Fruit fly (Drosophila melanogaster) whole organism, wandering third instar larva: ENCODE data around the gene Mhc.

ENCODE experiments used
- Abd-B ChIP-seq: fragments of >200 bp; optimal IDR thresholded peaks from 2 replicates; lab custom pipeline; 2017; ENCODE audit warnings: missing biosample characterization, missing genetic modification characterization
- CG32264 ChIP-seq: fragments of 200-800 bp; sonication (Bioruptor generic); optimal IDR thresholded peaks from 2 replicates; lab custom pipeline; 2016; ENCODE audit warnings: missing biosample characterization, missing genetic modification characterization
- CG9705 ChIP-seq: fragments of 200-800 bp; sonication (Bioruptor generic); optimal IDR thresholded peaks from 2 replicates; lab custom pipeline; 2018; ENCODE audit warnings: missing biosample characterization, mild to moderate bottlenecking, missing genetic modification characterization
- CrebA ChIP-seq: fragments of 200-800 bp; sonication (Bioruptor generic); optimal IDR thresholded peaks from 2 replicates; lab custom pipeline; 2016; ENCODE audit warnings: missing biosample characterization, mild to moderate bottlenecking, missing genetic modification characterization, borderline replicate concordance
- Dfd ChIP-seq: fragments of >200 bp; optimal IDR thresholded peaks from 2 replicates; lab custom pipeline; 2017; ENCODE audit warnings: missing biosample characterization, missing genetic modification characterization
- Dif ChIP-seq: fragments of 200-275, 200-300 bp; sonication (Bioruptor generic); optimal IDR thresholded peaks from 2 replicates; lab custom pipeline; 2018; ENCODE audit warnings: missing biosample characterization, missing genetic modification characterization; ENCODE audit not compliant: partially characterized antibody
- HLH106 ChIP-seq: fragments of 200-800 bp; optimal IDR thresholded peaks from 3 replicates; lab custom pipeline; 2019; ENCODE audit warnings: missing biosample characterization, mild to moderate bottlenecking, missing genetic modification characterization, moderate library complexity
- Hr78 ChIP-seq: fragments of >200 bp; optimal IDR thresholded peaks from 2 replicates; lab custom pipeline; 2017; ENCODE audit warnings: missing biosample characterization, missing genetic modification characterization
- Hr83 ChIP-seq: fragments of 200-300 bp; sonication (Bioruptor generic); optimal IDR thresholded peaks from 2 replicates; lab custom pipeline; 2016; ENCODE audit warnings: missing biosample characterization, mild to moderate bottlenecking, missing genetic modification characterization, moderate library complexity; ENCODE audit not compliant: poor library complexity, severe bottlenecking
- Jra ChIP-seq: sonication (Bioruptor generic); optimal IDR thresholded peaks from 2 replicates; lab custom pipeline; 2016; ENCODE audit warnings: missing biosample characterization, missing genetic modification characterization
- Mio ChIP-seq: sonication (Bioruptor generic); optimal IDR thresholded peaks from 2 replicates; lab custom pipeline; 2016; ENCODE audit warnings: missing biosample characterization, missing genetic modification characterization
- Myc ChIP-seq: fragments of >200 bp; optimal IDR thresholded peaks from 2 replicates; lab custom pipeline; 2017
- Rel ChIP-seq, 2 experiments: fragments of 200-800 bp; sonication (Bioruptor generic) in 1 of 2; optimal IDR thresholded peaks; 2 replicates in 1 of 2; 3 replicates in 1 of 2; lab custom pipeline; 2016 to 2019; ENCODE audit warnings: mild to moderate bottlenecking in 2 of 2, missing biosample characterization in 2 of 2, missing genetic modification characterization in 2 of 2, moderate library complexity in 1 of 2
- Sp1 ChIP-seq: fragments of 200-800 bp; sonication (Bioruptor generic); optimal IDR thresholded peaks from 3 replicates; lab custom pipeline; 2019; ENCODE audit warnings: missing biosample characterization, mild to moderate bottlenecking, missing genetic modification characterization, moderate library complexity
- Vsx2 ChIP-seq: fragments of 200-300, 225-300 bp; sonication (Bioruptor generic); optimal IDR thresholded peaks from 2 replicates; lab custom pipeline; 2018; ENCODE audit warnings: missing biosample characterization, missing genetic modification characterization; ENCODE audit not compliant: partially characterized antibody
- br ChIP-seq: fragments of 200-800 bp; sonication (Bioruptor generic); optimal IDR thresholded peaks from 2 replicates; lab custom pipeline; 2016; ENCODE audit warnings: missing biosample characterization, missing genetic modification characterization
- brk ChIP-seq: fragments of 200-800 bp; sonication (Bioruptor generic); optimal IDR thresholded peaks from 2 replicates; lab custom pipeline; 2016; ENCODE audit warnings: missing biosample characterization, mild to moderate bottlenecking, missing genetic modification characterization
- dl ChIP-seq, 2 experiments: fragments of 175-275, 200-275 bp in 1 of 2; fragments of 200-275 bp in 1 of 2; sonication (Bioruptor generic); optimal IDR thresholded peaks; lab custom pipeline; 2018; ENCODE audit warnings: mild to moderate bottlenecking in 2 of 2, missing biosample characterization in 2 of 2, missing genetic modification characterization in 2 of 2, moderate library complexity in 2 of 2; ENCODE audit not compliant: partially characterized antibody in 2 of 2, insufficient read depth in 1 of 2
- dsf ChIP-seq: sonication (Bioruptor generic); optimal IDR thresholded peaks from 2 replicates; lab custom pipeline; 2016; ENCODE audit warnings: missing biosample characterization, missing genetic modification characterization, borderline replicate concordance
- ey ChIP-seq: fragments of 200-800 bp; sonication (Bioruptor generic); optimal IDR thresholded peaks from 2 replicates; lab custom pipeline; 2016; ENCODE audit warnings: missing biosample characterization, missing genetic modification characterization
- foxo ChIP-seq, 2 experiments: fragments of 200-800 bp; sonication (Bioruptor generic); optimal IDR thresholded peaks; 2 replicates in 1 of 2; 3 replicates in 1 of 2; lab custom pipeline; 2016 to 2017; ENCODE audit warnings: missing biosample characterization in 2 of 2, missing genetic modification characterization in 2 of 2
- h ChIP-seq: fragments of 200-800 bp; sonication (Bioruptor generic); optimal IDR thresholded peaks from 3 replicates; lab custom pipeline; 2016; ENCODE audit warnings: missing biosample characterization, mild to moderate bottlenecking, missing genetic modification characterization
- jim ChIP-seq: fragments of 175-275, 200-325 bp; sonication (Bioruptor generic); optimal IDR thresholded peaks from 2 replicates; lab custom pipeline; 2016; ENCODE audit warnings: missing biosample characterization, mild to moderate bottlenecking, missing genetic modification characterization
- lola ChIP-seq: fragments of >200 bp; optimal IDR thresholded peaks from 2 replicates; lab custom pipeline; 2017; ENCODE audit warnings: missing biosample characterization, missing genetic modification characterization
- rgr ChIP-seq: fragments of 200-800 bp; sonication (Bioruptor generic); optimal IDR thresholded peaks from 3 replicates; lab custom pipeline; 2016; ENCODE audit warnings: missing biosample characterization, mild to moderate bottlenecking, missing genetic modification characterization
- tai ChIP-seq: sonication (Bioruptor generic); optimal IDR thresholded peaks from 2 replicates; lab custom pipeline; 2016; ENCODE audit warnings: missing biosample characterization, missing genetic modification characterization
- usp ChIP-seq: fragments of >200 bp; optimal IDR thresholded peaks from 2 replicates; lab custom pipeline; 2017; ENCODE audit warnings: missing biosample characterization, missing genetic modification characterization
- woc ChIP-seq: sonication (Bioruptor generic); optimal IDR thresholded peaks from 2 replicates; lab custom pipeline; 2016; ENCODE audit warnings: missing biosample characterization, mild to moderate bottlenecking, missing genetic modification characterization

The Mhc gene

dm6 chr2L:16732338-16732892 is 34.0 kb upstream of the Mhc start, which contains the start of gene Nubp1:
TSS of gene Nubp1 (plus strand) at chr2L:16732550.
- TF ChIP-seq Sp1 (no peak), Dfd (GFP tag; lab: Kevin White, UChicago) (no peak), jim (GFP tag; lab: Kevin White, UChicago) (no peak), br (no peak), woc (no peak), Vsx2 (no peak), lola (GFP tag; lab: Kevin White, UChicago) (no peak), dl (GFP tag; optimal IDR thresholded peaks at IDR 0.05; lab: Kevin White, UChicago; ENCODE audit: insufficient read depth in 1 of 2, partially characterized antibody in 2 of 2) (no peak), Rel (GFP tag; optimal IDR thresholded peaks at IDR 0.05; lab: Kevin White, UChicago) (no peak), Rel (tag; optimal IDR thresholded peaks at IDR 0.05; lab: Kevin White, UChicago) (no peak), Hr83 (GFP tag; lab: Kevin White, UChicago) (no peak), rgr (GFP tag; lab: Kevin White, UChicago) (no peak), brk (GFP tag; lab: Kevin White, UChicago) (no peak), Jra (GFP tag; lab: Kevin White, UChicago) (no peak), Abd-B (GFP tag; lab: Kevin White, UChicago) (no peak), Hr78 (GFP tag; lab: Kevin White, UChicago) (no peak)

dm6 chr2L:16738206-16738900 is 28.0 kb upstream of the Mhc start, which contains the start of the genes glu and ChLD3:
TSS of gene glu (minus strand) at chr2L:16738388.
TSS of gene ChLD3 (plus strand) at chr2L:16738850.
- TF ChIP-seq Myc (lab: Kevin White, UChicago) (no peak), dl (GFP tag; optimal IDR thresholded peaks at IDR 0.05; lab: Kevin White, UChicago; ENCODE audit: insufficient read depth in 1 of 2, partially characterized antibody in 2 of 2) (no peak), CG9705 (GFP tag; lab: Kevin White, UChicago) (no peak), Dfd (GFP tag; lab: Kevin White, UChicago) (no peak), Sp1 (no peak), rgr (GFP tag; lab: Kevin White, UChicago) (no peak), lola (GFP tag; lab: Kevin White, UChicago) (no peak), CrebA (GFP tag; lab: Kevin White, UChicago) (no peak), tai (no peak), dsf (GFP tag; lab: Kevin White, UChicago) (no peak), brk (GFP tag; lab: Kevin White, UChicago) (no peak), h (GFP tag; lab: Kevin White, UChicago) (no peak), Hr78 (GFP tag; lab: Kevin White, UChicago) (no peak), ey (GFP tag; lab: Kevin White, UChicago) (no peak), HLH106 (no peak), Dif (GFP tag; lab: Kevin White, UChicago) (no peak), Mio (GFP tag; lab: Kevin White, UChicago) (no peak), CG32264 (GFP tag; lab: Kevin White, UChicago) (no peak), Hr83 (GFP tag; lab: Kevin White, UChicago) (no peak), foxo (GFP tag; optimal IDR thresholded peaks at IDR 0.05; lab: Kevin White, UChicago) (no peak)

dm6 chr2L:16743055-16743805 is 23.1 kb upstream of the Mhc start, which contains the start of the genes LSm7 and BuGZ:
TSS of gene LSm7 (minus strand) at chr2L:16743100.
TSS of gene BuGZ (plus strand) at chr2L:16743405.
- TF ChIP-seq dl (GFP tag; optimal IDR thresholded peaks at IDR 0.05; lab: Kevin White, UChicago; ENCODE audit: insufficient read depth in 1 of 2, partially characterized antibody in 2 of 2): no peak
- no peak for TF ChIP-seq Mio (GFP tag; lab: Kevin White, UChicago)
- TF ChIP-seq Myc (lab: Kevin White, UChicago): no peak
- TF ChIP-seq CrebA (GFP tag; lab: Kevin White, UChicago): no peak
- no peak for TF ChIP-seq Hr83 (GFP tag; lab: Kevin White, UChicago)
- TF ChIP-seq jim (GFP tag; lab: Kevin White, UChicago): no peak
- no peak for TF ChIP-seq usp (GFP tag; lab: Kevin White, UChicago)
- TF ChIP-seq lola (GFP tag; lab: Kevin White, UChicago): no peak
- no peak for TF ChIP-seq ey (GFP tag; lab: Kevin White, UChicago)
- TF ChIP-seq rgr (GFP tag; lab: Kevin White, UChicago): no peak
- TF ChIP-seq Rel (GFP tag; optimal IDR thresholded peaks at IDR 0.05; lab: Kevin White, UChicago): no peak
- no peak for TF ChIP-seq Rel (tag; optimal IDR thresholded peaks at IDR 0.05; lab: Kevin White, UChicago)
- no peak for TF ChIP-seq Sp1
- TF ChIP-seq tai: no peak
- TF ChIP-seq Dif (GFP tag; lab: Kevin White, UChicago): no peak
- TF ChIP-seq brk (GFP tag; lab: Kevin White, UChicago): no peak
